Worm (Caenorhabditis elegans) whole organism, late embryonic: Measurements from ENCODE around the gene T24A6.20.
A peak's percentile ranks its signal among the peaks of the same experiment; 100 is the strongest.

Experiments used
- C08G9.2 ChIP-seq: sonication (generic microtip); optimal IDR thresholded peaks from 2 replicates; lab custom pipeline; 2016; ENCODE audit warnings: mild to moderate bottlenecking, missing genetic modification characterization, moderate library complexity, missing compliant biosample characterization
- C38D4.7 ChIP-seq: fragments of 200-800 bp; sonication (Bioruptor generic); optimal IDR thresholded peaks from 2 replicates; lab custom pipeline; 2018; ENCODE audit warnings: mild to moderate bottlenecking, missing genetic modification characterization, moderate library complexity, missing compliant biosample characterization
- K02D7.2 ChIP-seq: sonication (generic microtip); optimal IDR thresholded peaks from 2 replicates; lab custom pipeline; 2017; ENCODE audit warnings: mild to moderate bottlenecking, missing genetic modification characterization, missing compliant biosample characterization
- Y22D7AL.16 ChIP-seq: sonication (generic microtip); optimal IDR thresholded peaks from 2 replicates; lab custom pipeline; 2016; ENCODE audit warnings: missing genetic modification characterization, missing compliant biosample characterization
- ahr-1 ChIP-seq: sonication (generic microtip); optimal IDR thresholded peaks from 2 replicates; lab custom pipeline; 2016; ENCODE audit warnings: missing genetic modification characterization, missing compliant biosample characterization
- ceh-18 ChIP-seq: sonication (generic microtip); optimal IDR thresholded peaks from 2 replicates; lab custom pipeline; 2016; ENCODE audit warnings: missing genetic modification characterization, missing compliant biosample characterization
- ceh-19 ChIP-seq: fragments of 200-800 bp; sonication (Bioruptor generic); optimal IDR thresholded peaks from 2 replicates; lab custom pipeline; 2018; ENCODE audit warnings: mild to moderate bottlenecking, missing genetic modification characterization, missing compliant biosample characterization
- ceh-22 ChIP-seq: sonication (generic microtip); optimal IDR thresholded peaks from 2 replicates; lab custom pipeline; 2017; ENCODE audit warnings: missing biosample characterization, missing genetic modification characterization
- ceh-24 ChIP-seq: sonication (generic microtip); optimal IDR thresholded peaks from 2 replicates; lab custom pipeline; 2016; ENCODE audit warnings: mild to moderate bottlenecking, missing genetic modification characterization, missing compliant biosample characterization
- ceh-31 ChIP-seq: sonication (generic microtip); optimal IDR thresholded peaks from 2 replicates; lab custom pipeline; 2016; ENCODE audit warnings: missing genetic modification characterization, missing compliant biosample characterization
- ceh-6 ChIP-seq: fragments of 200-800 bp; sonication (Bioruptor generic); optimal IDR thresholded peaks from 2 replicates; lab custom pipeline; 2018; ENCODE audit warnings: mild to moderate bottlenecking, missing genetic modification characterization, missing compliant biosample characterization
- ceh-9 ChIP-seq: sonication (generic microtip); optimal IDR thresholded peaks from 2 replicates; lab custom pipeline; 2016; ENCODE audit warnings: mild to moderate bottlenecking, missing genetic modification characterization, inconsistent platforms, missing compliant biosample characterization
- che-1 ChIP-seq: sonication (generic microtip); optimal IDR thresholded peaks from 2 replicates; lab custom pipeline; 2016; ENCODE audit warnings: mild to moderate bottlenecking, missing genetic modification characterization, missing compliant biosample characterization
- dve-1 ChIP-seq: sonication (generic microtip); optimal IDR thresholded peaks from 2 replicates; lab custom pipeline; 2017; ENCODE audit warnings: antibody characterized with exemption, mild to moderate bottlenecking, missing genetic modification characterization, missing compliant biosample characterization
- elt-2 ChIP-seq: sonication (generic microtip); optimal IDR thresholded peaks from 2 replicates; lab custom pipeline; 2016; ENCODE audit warnings: missing genetic modification reagents, missing genetic modification characterization, missing compliant biosample characterization
- ets-4 ChIP-seq: sonication (generic microtip); optimal IDR thresholded peaks from 2 replicates; lab custom pipeline; 2016; ENCODE audit warnings: missing genetic modification characterization, missing compliant biosample characterization
- eyg-1 ChIP-seq: sonication (generic microtip); optimal IDR thresholded peaks from 2 replicates; lab custom pipeline; 2016; ENCODE audit warnings: missing genotype, missing genetic modification characterization, missing compliant biosample characterization
- fax-1 ChIP-seq: sonication (generic microtip); optimal IDR thresholded peaks from 2 replicates; lab custom pipeline; 2016; ENCODE audit warnings: missing genotype, missing genetic modification characterization, missing compliant biosample characterization
- fkh-6 ChIP-seq: sonication (generic microtip); optimal IDR thresholded peaks from 2 replicates; lab custom pipeline; 2016; ENCODE audit warnings: missing genetic modification characterization, missing compliant biosample characterization
- gmeb-2 ChIP-seq: sonication (generic microtip); optimal IDR thresholded peaks from 2 replicates; lab custom pipeline; 2016; ENCODE audit warnings: missing genetic modification characterization, inconsistent platforms, missing compliant biosample characterization
- hlh-13 ChIP-seq: fragments of 200-800 bp; sonication (Bioruptor generic); optimal IDR thresholded peaks from 2 replicates; lab custom pipeline; 2018; ENCODE audit warnings: mild to moderate bottlenecking, missing genetic modification characterization, missing compliant biosample characterization
- hlh-15 ChIP-seq: sonication (generic microtip); optimal IDR thresholded peaks from 2 replicates; lab custom pipeline; 2016; ENCODE audit warnings: missing genetic modification characterization, missing compliant biosample characterization
- hlh-30 ChIP-seq: sonication (generic microtip); optimal IDR thresholded peaks from 2 replicates; lab custom pipeline; 2017; ENCODE audit warnings: antibody characterized with exemption, missing genetic modification characterization, missing compliant biosample characterization; ENCODE audit not compliant: insufficient read depth
- hlh-6 ChIP-seq: sonication (generic microtip); optimal IDR thresholded peaks from 2 replicates; lab custom pipeline; 2016; ENCODE audit warnings: missing genotype, missing genetic modification characterization, missing compliant biosample characterization
- hlh-8 ChIP-seq: sonication (generic microtip); optimal IDR thresholded peaks from 2 replicates; lab custom pipeline; 2016; ENCODE audit warnings: missing genotype, missing genetic modification characterization, missing compliant biosample characterization
- lim-6 ChIP-seq: sonication (generic microtip); optimal IDR thresholded peaks from 2 replicates; lab custom pipeline; 2016; ENCODE audit warnings: missing genetic modification characterization, missing compliant biosample characterization
- lin-11 ChIP-seq: fragments of 200-800 bp; sonication (Bioruptor generic); optimal IDR thresholded peaks from 2 replicates; lab custom pipeline; 2018; ENCODE audit warnings: mild to moderate bottlenecking, missing genetic modification characterization, missing compliant biosample characterization
- mec-3 ChIP-seq: sonication (generic microtip); optimal IDR thresholded peaks from 2 replicates; lab custom pipeline; 2016; ENCODE audit warnings: borderline replicate concordance, missing genetic modification characterization, missing compliant biosample characterization
- nfya-1 ChIP-seq: sonication (generic microtip); optimal IDR thresholded peaks from 2 replicates; lab custom pipeline; 2017; ENCODE audit warnings: missing genetic modification characterization, mild to moderate bottlenecking, missing compliant biosample characterization, antibody characterized with exemption, moderate library complexity
- nhr-11 ChIP-seq: fragments of 150-350 bp; optimal IDR thresholded peaks from 2 replicates; lab custom pipeline; 2014; ENCODE audit warnings: missing biosample characterization, missing genetic modification characterization
- nhr-232 ChIP-seq: sonication (generic microtip); optimal IDR thresholded peaks from 2 replicates; lab custom pipeline; 2016; ENCODE audit warnings: missing genetic modification characterization, missing compliant biosample characterization
- npax-4 ChIP-seq: sonication (generic microtip); optimal IDR thresholded peaks from 2 replicates; lab custom pipeline; 2016; ENCODE audit warnings: missing genetic modification characterization, missing compliant biosample characterization
- odd-2 ChIP-seq: sonication (generic microtip); optimal IDR thresholded peaks from 2 replicates; lab custom pipeline; 2017; ENCODE audit warnings: antibody characterized with exemption, mild to moderate bottlenecking, missing genetic modification characterization, missing compliant biosample characterization
- pag-3 ChIP-seq: sonication (generic microtip); optimal IDR thresholded peaks from 2 replicates; lab custom pipeline; 2016; ENCODE audit warnings: missing compliant biosample characterization, missing genetic modification characterization, borderline replicate concordance
- pat-9 ChIP-seq: fragments of 200-800 bp; sonication (Bioruptor generic); optimal IDR thresholded peaks from 2 replicates; lab custom pipeline; 2018; ENCODE audit warnings: mild to moderate bottlenecking, missing genetic modification characterization, moderate library complexity, missing compliant biosample characterization
- pax-1 ChIP-seq: fragments of 150-350 bp; optimal IDR thresholded peaks from 2 replicates; lab custom pipeline; 2014; ENCODE audit warnings: missing biosample characterization, missing genetic modification characterization
- pha-2 ChIP-seq: sonication (generic microtip); optimal IDR thresholded peaks from 2 replicates; lab custom pipeline; 2017; ENCODE audit warnings: mild to moderate bottlenecking, missing genetic modification characterization, missing compliant biosample characterization
- pha-4 ChIP-seq: fragments of 150-350 bp; optimal IDR thresholded peaks from 2 replicates; lab custom pipeline; 2018; ENCODE audit warnings: missing biosample characterization, missing genetic modification reagents, missing genetic modification characterization
- pros-1 ChIP-seq: fragments of 150-350 bp; optimal IDR thresholded peaks from 2 replicates; lab custom pipeline; 2014; ENCODE audit warnings: missing biosample characterization, missing genetic modification reagents, missing genetic modification characterization
- ref-2 ChIP-seq: sonication (generic microtip); optimal IDR thresholded peaks from 2 replicates; lab custom pipeline; 2016; ENCODE audit warnings: missing genetic modification characterization, missing compliant biosample characterization
- sdc-2 ChIP-seq: sonication (generic microtip); optimal IDR thresholded peaks from 2 replicates; lab custom pipeline; 2016; ENCODE audit warnings: missing genotype, missing genetic modification characterization, missing compliant biosample characterization
- sox-2 ChIP-seq: fragments of 200-800 bp; sonication (Bioruptor generic); IDR thresholded peaks from 2 replicates; pipeline ENCODE4 v1.3.6; 2022; ENCODE audit warnings: missing genetic modification reagents, missing genetic modification characterization, missing compliant biosample characterization
- sox-4 ChIP-seq: sonication (generic microtip); optimal IDR thresholded peaks from 2 replicates; lab custom pipeline; 2017; ENCODE audit warnings: mild to moderate bottlenecking, missing genetic modification characterization, inconsistent platforms, missing compliant biosample characterization
- syd-9 ChIP-seq: sonication (generic microtip); optimal IDR thresholded peaks from 2 replicates; lab custom pipeline; 2016; ENCODE audit warnings: mild to moderate bottlenecking, missing genetic modification characterization, moderate library complexity, missing compliant biosample characterization
- tbx-7 ChIP-seq: sonication (generic microtip); optimal IDR thresholded peaks from 2 replicates; lab custom pipeline; 2016; ENCODE audit warnings: missing genotype, missing genetic modification characterization, missing compliant biosample characterization
- ttx-3 ChIP-seq: sonication (generic microtip); optimal IDR thresholded peaks from 2 replicates; lab custom pipeline; 2016; ENCODE audit warnings: missing genetic modification reagents, missing genetic modification characterization, missing compliant biosample characterization
- unc-42 ChIP-seq: sonication (generic microtip); optimal IDR thresholded peaks from 2 replicates; lab custom pipeline; 2016; ENCODE audit warnings: missing genotype, missing genetic modification characterization, missing compliant biosample characterization
- unc-55 ChIP-seq: sonication (generic microtip); optimal IDR thresholded peaks from 2 replicates; lab custom pipeline; 2017; ENCODE audit warnings: missing biosample characterization, missing genetic modification reagents, missing genetic modification characterization
- zip-5 ChIP-seq: sonication (generic microtip); optimal IDR thresholded peaks from 2 replicates; lab custom pipeline; 2016; ENCODE audit warnings: missing genetic modification characterization, missing compliant biosample characterization
- ztf-16 ChIP-seq: sonication (generic microtip); optimal IDR thresholded peaks from 2 replicates; lab custom pipeline; 2017; ENCODE audit warnings: missing genetic modification characterization, missing compliant biosample characterization

Gene T24A6.20

ce11 chrV:3587633-3588032 is 34.7 kb downstream of the T24A6.20 start (continued):
- TF ChIP-seq pax-1 (no peak), sox-2 (no peak; the same call in 1 of the 2 replicates), Y22D7AL.16 (tag; lab: Kevin White, UChicago) (no peak), pag-3 (tag; lab: Kevin White, UChicago) (no peak), mec-3 (tag; lab: Kevin White, UChicago) (peak; percentile 13), unc-42 (tag; lab: Kevin White, UChicago) (no peak), ceh-24 (tag; lab: Kevin White, UChicago) (peak; percentile 0), pat-9 (tag; lab: Kevin White, UChicago) (peak; percentile 31), hlh-15 (tag; lab: Kevin White, UChicago) (peak; percentile 31), sdc-2 (peak; percentile 19), ceh-22 (tag; lab: Kevin White, UChicago) (no peak), ttx-3 (peak; percentile 64), ceh-19 (GFP tag; lab: Kevin White, UChicago) (peak; percentile 49), elt-2 (tag; lab: Kevin White, UChicago) (peak; percentile 81), che-1 (tag; lab: Kevin White, UChicago) (peak; percentile 70), lim-6 (tag; lab: Kevin White, UChicago) (no peak), dve-1 (tag; lab: Kevin White, UChicago) (no peak), syd-9 (tag; lab: Kevin White, UChicago) (no peak), odd-2 (tag; lab: Kevin White, UChicago) (peak; percentile 66), hlh-30 (tag; lab: Kevin White, UChicago) (no peak), npax-4 (tag; lab: Kevin White, UChicago) (peak; percentile 27), fkh-6 (peak; percentile 33), pha-2 (tag; lab: Kevin White, UChicago) (peak; percentile 80), hlh-8 (tag; lab: Kevin White, UChicago) (no peak), ahr-1 (tag; lab: Kevin White, UChicago) (no peak), ceh-6 (GFP tag; lab: Kevin White, UChicago) (peak; percentile 39), eyg-1 (tag; lab: Kevin White, UChicago) (no peak), unc-55 (GFP tag; lab: Kevin White, UChicago) (no peak), ets-4 (no peak), hlh-13 (no peak), ceh-9 (tag; lab: Kevin White, UChicago) (no peak), gmeb-2 (tag; lab: Kevin White, UChicago) (peak; percentile 40), pros-1 (tag; lab: Kevin White, UChicago) (no peak), zip-5 (tag; lab: Kevin White, UChicago) (peak; percentile 16), ceh-31 (tag; lab: Kevin White, UChicago) (peak; percentile 62), hlh-6 (tag; lab: Kevin White, UChicago) (no peak), ref-2 (tag; lab: Kevin White, UChicago) (no peak), pha-4 (tag; lab: Kevin White, UChicago) (no peak), nhr-11 (tag; lab: Kevin White, UChicago) (no peak), lin-11 (tag; lab: Kevin White, UChicago) (peak; percentile 50), C38D4.7 (GFP tag; lab: Kevin White, UChicago) (peak; percentile 54), fax-1 (tag; lab: Kevin White, UChicago) (peak; percentile 20), sox-4 (tag; lab: Kevin White, UChicago) (peak; percentile 73), C08G9.2 (no peak), tbx-7 (tag; lab: Kevin White, UChicago) (no peak), nhr-232 (tag; lab: Kevin White, UChicago) (peak; percentile 56), ztf-16 (tag; lab: Kevin White, UChicago) (peak; percentile 15), nfya-1 (tag; lab: Kevin White, UChicago) (peak; percentile 24), K02D7.2 (peak; percentile 18), ceh-18 (tag; lab: Kevin White, UChicago) (peak; percentile 19)
